Worm (Caenorhabditis elegans) whole organism, young adult: ENCODE measurements around the gene try-11.

Source experiments
- B0336.3 ChIP-seq: fragments of 200-800 bp; sonication (Bioruptor generic); IDR thresholded peaks from 2 replicates; pipeline ENCODE4 v1.3.6; 2022; ENCODE audit warnings: missing genetic modification characterization, missing compliant biosample characterization
- C17E4.6 ChIP-seq: fragments of 200-800 bp; sonication (Bioruptor generic); IDR thresholded peaks from 2 replicates; pipeline ENCODE4 v1.3.6; 2022; ENCODE audit warnings: missing genetic modification reagents, missing genetic modification characterization, missing compliant biosample characterization
- D2030.7 ChIP-seq: fragments of 200-800 bp; sonication (Bioruptor generic); IDR thresholded peaks from 2 replicates; pipeline ENCODE4 v1.3.6; 2022; ENCODE audit warnings: missing genetic modification reagents, missing genetic modification characterization, missing compliant biosample characterization
- F23B12.7 ChIP-seq: sonication (generic microtip); optimal IDR thresholded peaks from 2 replicates; lab custom pipeline; 2017; ENCODE audit warnings: missing genetic modification characterization, mild to moderate bottlenecking, missing compliant biosample characterization, antibody characterized with exemption, moderate library complexity; ENCODE audit not compliant: insufficient read depth
- F33H1.4 ChIP-seq: fragments of 200-800 bp; sonication (Bioruptor generic); IDR thresholded peaks from 2 replicates; pipeline ENCODE4 v1.3.6; 2022; ENCODE audit warnings: missing genetic modification reagents, missing genetic modification characterization, missing compliant biosample characterization
- F39B2.1 ChIP-seq: fragments of 200-800 bp; sonication (Bioruptor generic); IDR thresholded peaks from 2 replicates; pipeline ENCODE4 v1.3.6; 2022; ENCODE audit warnings: missing genetic modification reagents, missing genetic modification characterization, missing compliant biosample characterization
- F55B11.4 ChIP-seq: sonication (generic microtip); optimal IDR thresholded peaks from 2 replicates; lab custom pipeline; 2016; ENCODE audit warnings: missing compliant biosample characterization, missing genetic modification characterization, borderline replicate concordance; ENCODE audit not compliant: insufficient read depth
- K11D2.4 ChIP-seq: fragments of 200-800 bp; sonication (Bioruptor generic); IDR thresholded peaks from 2 replicates; pipeline ENCODE4 v1.3.6; 2022; ENCODE audit warnings: missing genetic modification reagents, missing genetic modification characterization, missing compliant biosample characterization
- T26A5.8 ChIP-seq: sonication (generic microtip); optimal IDR thresholded peaks from 2 replicates; lab custom pipeline; 2016; ENCODE audit warnings: missing genetic modification characterization, missing compliant biosample characterization
- Y53F4B.3 ChIP-seq: fragments of 200-800 bp; sonication (Bioruptor generic); IDR thresholded peaks from 2 replicates; pipeline ENCODE4 v1.3.6; 2022; ENCODE audit warnings: missing genetic modification reagents, missing genetic modification characterization, missing compliant biosample characterization
- Y53G8AR.9 ChIP-seq: fragments of 200-800 bp; sonication (Bioruptor generic); conservative IDR thresholded peaks from 2 replicates; pipeline ENCODE4 v1.3.6; 2022; ENCODE audit warnings: missing genetic modification reagents, missing genetic modification characterization, missing compliant biosample characterization
- Y67H2A.10 ChIP-seq: fragments of 200-800 bp; sonication (Bioruptor generic); conservative IDR thresholded peaks from 2 replicates; pipeline ENCODE4 v1.3.6; 2022; ENCODE audit warnings: missing genetic modification reagents, missing genetic modification characterization, missing compliant biosample characterization
- akir-1 ChIP-seq: fragments of 200-800 bp; sonication (Bioruptor generic); optimal IDR thresholded peaks from 2 replicates; lab custom pipeline; 2018; ENCODE audit warnings: mild to moderate bottlenecking, missing genetic modification characterization, moderate library complexity, missing compliant biosample characterization
- ama-1 ChIP-seq, 3 experiments: fragments of 150-350 bp in 1 of 3; sonication (generic microtip) in 2 of 3; optimal IDR thresholded peaks; 2 replicates each; lab custom pipeline; 2014 to 2018; ENCODE audit warnings: missing biosample characterization in 2 of 3, missing genetic modification characterization in 2 of 3, missing genetic modification reagents in 2 of 3
- aptf-2 ChIP-seq: fragments of 200-800 bp; sonication (Bioruptor generic); conservative IDR thresholded peaks from 2 replicates; pipeline ENCODE4 v1.3.6; 2022; ENCODE audit warnings: missing genetic modification reagents, missing genetic modification characterization, missing compliant biosample characterization
- atf-7 ChIP-seq: sonication (generic microtip); optimal IDR thresholded peaks from 2 replicates; lab custom pipeline; 2017; ENCODE audit warnings: mild to moderate bottlenecking, missing genetic modification characterization, missing compliant biosample characterization
- athp-1 ChIP-seq: sonication (generic microtip); optimal IDR thresholded peaks from 2 replicates; lab custom pipeline; 2017; ENCODE audit warnings: mild to moderate bottlenecking, missing genetic modification characterization, missing compliant biosample characterization
- attf-6 ChIP-seq: fragments of 200-800 bp; sonication (Bioruptor generic); IDR thresholded peaks from 2 replicates; pipeline ENCODE4 v1.3.6; 2022; ENCODE audit warnings: missing genetic modification reagents, missing genetic modification characterization, missing compliant biosample characterization
- cebp-2 ChIP-seq: fragments of 200-800 bp; sonication (Bioruptor generic); IDR thresholded peaks from 2 replicates; pipeline ENCODE4 v1.3.6; 2022; ENCODE audit warnings: missing genetic modification characterization, missing compliant biosample characterization
- ceh-91 ChIP-seq: fragments of 200-800 bp; sonication (Bioruptor generic); IDR thresholded peaks from 2 replicates; pipeline ENCODE4 v1.3.6; 2022; ENCODE audit warnings: missing genetic modification reagents, missing genetic modification characterization, missing compliant biosample characterization
- fkh-3 ChIP-seq: sonication (generic microtip); optimal IDR thresholded peaks from 2 replicates; lab custom pipeline; 2016; ENCODE audit warnings: mild to moderate bottlenecking, missing genetic modification characterization, missing compliant biosample characterization
- him-1 ChIP-seq: sonication (generic microtip); optimal IDR thresholded peaks from 2 replicates; lab custom pipeline; 2016; ENCODE audit warnings: missing genotype, missing genetic modification reagents, missing genetic modification characterization, missing compliant biosample characterization
- let-526 ChIP-seq: fragments of 200-800 bp; sonication (Bioruptor generic); IDR thresholded peaks from 2 replicates; pipeline ENCODE4 v1.3.6; 2022; ENCODE audit warnings: missing genetic modification reagents, missing genetic modification characterization, missing compliant biosample characterization
- madf-3 ChIP-seq: fragments of 200-800 bp; sonication (Bioruptor generic); IDR thresholded peaks from 2 replicates; pipeline ENCODE4 v1.3.6; 2022; ENCODE audit warnings: missing genetic modification reagents, missing genetic modification characterization, missing compliant biosample characterization
- mel-28 ChIP-seq: sonication (generic microtip); optimal IDR thresholded peaks from 2 replicates; lab custom pipeline; 2016; ENCODE audit warnings: borderline replicate concordance, mild to moderate bottlenecking, missing genetic modification characterization, missing compliant biosample characterization
- mxl-1 ChIP-seq: sonication (generic microtip); optimal IDR thresholded peaks from 2 replicates; lab custom pipeline; 2016; ENCODE audit warnings: missing genetic modification characterization, missing compliant biosample characterization
- nhr-80 ChIP-seq: sonication (generic microtip); optimal IDR thresholded peaks from 2 replicates; lab custom pipeline; 2016; ENCODE audit warnings: missing genetic modification characterization, missing compliant biosample characterization
- nhr-90 ChIP-seq: sonication (generic microtip); optimal IDR thresholded peaks from 2 replicates; lab custom pipeline; 2016; ENCODE audit warnings: missing genotype, mild to moderate bottlenecking, missing genetic modification characterization, missing compliant biosample characterization
- pha-4 ChIP-seq: fragments of 150-350 bp; sonication (generic microtip); optimal IDR thresholded peaks from 2 replicates; lab custom pipeline; 2014; ENCODE audit warnings: missing biosample characterization, missing genetic modification reagents, missing genetic modification characterization
- rcor-1 ChIP-seq: fragments of 200-800 bp; sonication (Bioruptor generic); IDR thresholded peaks from 2 replicates; pipeline ENCODE4 v1.3.6; 2022; ENCODE audit warnings: missing genetic modification reagents, missing genetic modification characterization, missing compliant biosample characterization
- snpc-1.1 ChIP-seq: sonication (generic microtip); optimal IDR thresholded peaks from 2 replicates; lab custom pipeline; 2017; ENCODE audit warnings: missing genetic modification characterization, mild to moderate bottlenecking, missing compliant biosample characterization, antibody characterized with exemption, moderate library complexity, missing genotype, missing genetic modification reagents; ENCODE audit not compliant: insufficient read depth
- snpc-3.4 ChIP-seq: sonication (generic microtip); optimal IDR thresholded peaks from 2 replicates; lab custom pipeline; 2017; ENCODE audit warnings: missing genetic modification characterization, mild to moderate bottlenecking, missing compliant biosample characterization, antibody characterized with exemption, moderate library complexity, missing genotype, missing genetic modification reagents
- snpc-4 ChIP-seq, 5 experiments: fragments of 150-350 bp in 1 of 5; sonication (generic microtip) in 4 of 5; optimal IDR thresholded peaks; 2 replicates each; lab custom pipeline; 2014 to 2018; ENCODE audit warnings: missing genetic modification characterization in 5 of 5, missing biosample characterization in 3 of 5, antibody characterized with exemption in 2 of 5, mild to moderate bottlenecking in 2 of 5, missing compliant biosample characterization in 2 of 5, missing genotype in 2 of 5, moderate library complexity in 2 of 5, missing genetic modification reagents in 1 of 5
- tbp1 ChIP-seq: fragments of 200-800 bp; sonication (Bioruptor generic); optimal IDR thresholded peaks from 2 replicates; lab custom pipeline; 2018; ENCODE audit warnings: mild to moderate bottlenecking, missing genetic modification characterization, missing compliant biosample characterization
- xnd-1 ChIP-seq: sonication (generic microtip); optimal IDR thresholded peaks from 2 replicates; lab custom pipeline; 2016; ENCODE audit warnings: missing genotype, missing genetic modification reagents, missing genetic modification characterization, missing compliant biosample characterization
- zfh-2 ChIP-seq: fragments of 200-800 bp; sonication (Bioruptor generic); conservative IDR thresholded peaks from 2 replicates; pipeline ENCODE4 v1.3.6; 2022; ENCODE audit warnings: missing genetic modification reagents, missing genetic modification characterization, missing compliant biosample characterization
- ztf-22 ChIP-seq: fragments of 200-800 bp; sonication (Bioruptor generic); optimal IDR thresholded peaks from 2 replicates; lab custom pipeline; 2018; ENCODE audit warnings: mild to moderate bottlenecking, missing genetic modification characterization, moderate library complexity, missing compliant biosample characterization

The try-11 gene

DNA sequence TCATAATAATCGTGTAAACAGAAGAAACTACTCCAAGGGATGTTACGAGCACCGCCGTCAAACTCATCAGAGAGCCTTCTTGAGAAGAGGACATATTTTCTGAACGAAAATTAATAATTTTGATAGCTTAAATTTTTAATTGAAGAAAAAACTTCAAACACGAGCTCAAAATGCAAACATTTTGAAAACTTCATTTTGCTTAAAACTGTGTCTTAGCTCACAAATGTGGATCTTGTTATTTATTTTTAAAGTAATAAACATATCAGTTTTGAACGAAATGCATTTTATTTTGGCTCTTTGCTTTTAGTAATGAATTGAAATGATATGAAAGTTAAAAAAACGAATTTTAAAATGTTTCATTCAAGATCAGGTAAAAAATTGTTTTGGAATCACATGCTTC lies 36.0 kb downstream of the try-11 start, which contains the start of gene srbc-7:
Gene srbc-7, minus strand, starts transcription at position 101 of the 400 bp plus-strand sequence.
- TF ChIP-seq pha-4 (tag; lab: Kevin White, UChicago) = no peak
- no peak for TF ChIP-seq attf-6
- TF ChIP-seq cebp-2 (GFP tag; lab: Robert Waterston, UW) = no peak
- no peak for TF ChIP-seq F39B2.1 (GFP tag; lab: Robert Waterston, UW)
- no peak for TF ChIP-seq ceh-91
- no peak for TF ChIP-seq Y53F4B.3 (GFP tag; lab: Robert Waterston, UW)
- TF ChIP-seq him-1 (tag; lab: Kevin White, UChicago) = no peak
- no peak for TF ChIP-seq snpc-3.4 (tag; lab: Kevin White, UChicago)
- TF ChIP-seq F33H1.4 = no peak
- TF ChIP-seq B0336.3 (GFP tag; lab: Robert Waterston, UW) = no peak
- TF ChIP-seq madf-3 = no peak
- no peak for TF ChIP-seq rcor-1 (GFP tag; lab: Robert Waterston, UW)
- TF ChIP-seq xnd-1 (tag; lab: Kevin White, UChicago) = no peak
- TF ChIP-seq nhr-90 (tag; lab: Kevin White, UChicago) = no peak
- no peak for TF ChIP-seq akir-1 (GFP tag; lab: Kevin White, UChicago)
- no peak for TF ChIP-seq F23B12.7 (tag; lab: Kevin White, UChicago)
- TF ChIP-seq athp-1 (tag; lab: Kevin White, UChicago) = no peak
- no peak for TF ChIP-seq mxl-1 (tag; lab: Kevin White, UChicago)
- TF ChIP-seq snpc-4 (GFP tag; optimal IDR thresholded peaks at IDR 0.05; lab: Kevin White, UChicago) = no peak
- TF ChIP-seq snpc-4 (tag; optimal IDR thresholded peaks at IDR 0.05; lab: Kevin White, UChicago) = no peak
- TF ChIP-seq Y67H2A.10 (GFP tag; lab: Robert Waterston, UW) = no peak

DNA sequence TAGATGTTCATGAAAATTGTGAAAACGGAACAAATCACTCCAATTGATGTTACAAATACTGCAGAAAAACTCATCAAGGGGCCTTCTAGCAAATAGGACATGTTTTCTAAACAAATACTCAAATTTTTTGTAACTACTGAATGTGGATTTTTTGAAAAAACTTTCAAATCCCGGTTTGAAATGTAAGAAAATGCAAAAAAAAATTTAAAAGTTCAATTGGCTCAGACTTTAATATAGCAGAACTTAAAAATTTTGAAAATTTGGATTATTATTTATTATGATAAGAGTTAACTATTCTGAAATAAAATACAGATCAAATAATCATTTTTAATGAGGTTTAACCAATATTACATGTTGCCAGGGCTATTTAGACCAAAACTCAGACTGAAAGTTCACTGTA lies 38.8 kb downstream of the try-11 start, which contains the start of gene srbc-9:
Gene srbc-9, minus strand, starts transcription at position 101 of the 400 bp plus-strand sequence.
- no peak for TF ChIP-seq nhr-80 (tag; lab: Kevin White, UChicago)
- TF ChIP-seq D2030.7 (GFP tag; lab: Robert Waterston, UW) = no peak
- no peak for TF ChIP-seq aptf-2 (GFP tag; lab: Robert Waterston, UW)
- no peak for TF ChIP-seq let-526 (GFP tag; lab: Robert Waterston, UW)

DNA sequence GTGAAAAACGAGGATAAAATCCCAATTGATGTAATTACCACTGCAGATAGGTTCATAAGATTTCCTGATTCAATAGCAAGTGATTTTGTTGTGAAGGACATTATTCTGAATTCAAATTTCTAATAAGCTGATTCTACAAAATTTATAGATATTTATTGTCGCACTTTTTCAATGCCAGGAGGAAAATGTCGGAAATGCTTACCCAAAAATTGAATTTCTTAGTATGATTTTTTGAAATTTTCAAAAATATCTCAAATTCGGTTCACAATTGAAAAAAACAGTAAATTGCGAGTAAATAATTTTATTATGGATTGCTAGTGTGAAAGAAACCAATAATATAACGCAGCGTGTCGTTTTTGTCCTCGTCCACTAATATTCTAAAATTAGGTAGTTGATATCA lies 41.4 kb downstream of the try-11 start, which contains the start of gene srbc-10:
Gene srbc-10, minus strand, starts transcription at position 101 of the 400 bp plus-strand sequence.
- TF ChIP-seq ztf-22 (GFP tag; lab: Kevin White, UChicago) = no peak
- TF ChIP-seq Y53G8AR.9 = no peak

DNA sequence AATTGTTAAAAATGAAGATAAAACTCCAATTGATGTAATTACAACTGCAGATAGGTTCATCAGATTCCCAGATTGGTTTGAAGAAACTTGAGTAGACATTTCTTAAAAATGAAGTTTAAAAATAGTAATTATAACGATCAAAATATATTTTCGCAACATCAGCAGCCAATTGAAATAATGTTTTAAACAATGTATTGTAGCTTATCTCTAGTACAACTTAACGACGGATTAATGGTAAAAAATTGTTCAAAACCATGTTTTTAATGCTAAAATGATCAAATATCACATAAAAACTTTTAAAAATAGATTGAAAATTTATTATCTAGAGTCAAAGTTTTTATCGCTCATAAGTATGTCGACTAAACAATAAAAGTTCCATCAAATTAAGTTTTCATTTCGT lies 43.7 kb downstream of the try-11 start, which contains the start of gene srbc-11:
Gene srbc-11, minus strand, starts transcription at position 101 of the 400 bp plus-strand sequence.
- TF ChIP-seq fkh-3 (tag; lab: Kevin White, UChicago) = no peak

DNA sequence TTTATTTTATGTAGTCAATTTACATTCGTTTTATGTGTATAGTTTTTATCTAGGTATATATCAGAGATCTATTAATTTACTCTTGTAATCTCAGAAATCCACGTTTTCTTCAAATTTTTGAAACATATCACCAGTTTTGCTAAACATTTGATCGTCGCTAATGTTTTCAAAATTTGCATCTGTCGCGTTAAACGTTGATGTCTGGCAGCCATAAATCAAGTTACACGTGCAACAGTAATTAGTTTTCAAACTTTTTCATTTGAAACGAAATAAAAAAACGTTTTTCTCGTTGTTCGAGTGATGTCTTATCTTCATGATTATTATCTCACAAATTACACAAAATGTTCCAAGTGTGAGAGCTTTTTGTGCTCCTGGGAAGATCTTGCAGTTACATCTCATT lies 45.9 kb downstream of the try-11 start, which contains the start of gene srh-79:
Gene srh-79, plus strand, starts transcription at position 301 of the 400 bp plus-strand sequence.
- TF ChIP-seq K11D2.4 (GFP tag; lab: Robert Waterston, UW) (no peak), tbp1 (GFP tag; lab: Kevin White, UChicago) (no peak), ama-1 (optimal IDR thresholded peaks at IDR 0.05; lab: Kevin White, UChicago) (no peak), ama-1 (GFP tag; optimal IDR thresholded peaks at IDR 0.05; lab: Kevin White, UChicago) (no peak), atf-7 (tag; lab: Kevin White, UChicago) (no peak), mel-28 (no peak), zfh-2 (GFP tag; lab: Robert Waterston, UW) (no peak), T26A5.8 (tag; lab: Kevin White, UChicago) (no peak), madf-3 (no peak), Y53F4B.3 (GFP tag; lab: Robert Waterston, UW) (no peak), C17E4.6 (no peak), snpc-1.1 (tag; lab: Kevin White, UChicago) (no peak), F55B11.4 (tag; lab: Kevin White, UChicago) (no peak), snpc-4 (GFP tag; optimal IDR thresholded peaks at IDR 0.05; lab: Kevin White, UChicago) (no peak), snpc-4 (tag; optimal IDR thresholded peaks at IDR 0.05; lab: Kevin White, UChicago) (no peak)
- TF ChIP-seq, all 124 proteins: peak for 0
